Worm (Caenorhabditis elegans) whole organism, young adult: ENCODE results near the gene him-3.

Experiments used
- B0261.1 ChIP-seq: sonication (generic microtip); optimal IDR thresholded peaks from 2 replicates; lab custom pipeline; 2016; ENCODE audit warnings: mild to moderate bottlenecking, missing genetic modification characterization, moderate library complexity, missing compliant biosample characterization
- D2030.7 ChIP-seq: fragments of 200-800 bp; sonication (Bioruptor generic); IDR thresholded peaks from 2 replicates; pipeline ENCODE4 v1.3.6; 2022; ENCODE audit warnings: missing genetic modification reagents, missing genetic modification characterization, missing compliant biosample characterization
- F10E7.11 ChIP-seq: sonication (generic microtip); optimal IDR thresholded peaks from 2 replicates; lab custom pipeline; 2017; ENCODE audit warnings: mild to moderate bottlenecking, missing genetic modification characterization, moderate library complexity, missing compliant biosample characterization
- F39B2.1 ChIP-seq: fragments of 200-800 bp; sonication (Bioruptor generic); IDR thresholded peaks from 2 replicates; pipeline ENCODE4 v1.3.6; 2022; ENCODE audit warnings: missing genetic modification reagents, missing genetic modification characterization, missing compliant biosample characterization
- F55B11.4 ChIP-seq: sonication (generic microtip); optimal IDR thresholded peaks from 2 replicates; lab custom pipeline; 2016; ENCODE audit warnings: missing compliant biosample characterization, missing genetic modification characterization, borderline replicate concordance; ENCODE audit not compliant: insufficient read depth
- F57A8.1 ChIP-seq: fragments of 200-800 bp; sonication (Bioruptor generic); optimal IDR thresholded peaks from 2 replicates; lab custom pipeline; 2018; ENCODE audit warnings: mild to moderate bottlenecking, missing genetic modification characterization, moderate library complexity, missing compliant biosample characterization
- T07F8.4 ChIP-seq: sonication (generic microtip); optimal IDR thresholded peaks from 2 replicates; lab custom pipeline; 2016; ENCODE audit warnings: mild to moderate bottlenecking, missing genetic modification characterization, moderate library complexity, missing compliant biosample characterization
- Y53G8AR.9 ChIP-seq: fragments of 200-800 bp; sonication (Bioruptor generic); conservative IDR thresholded peaks from 2 replicates; pipeline ENCODE4 v1.3.6; 2022; ENCODE audit warnings: missing genetic modification reagents, missing genetic modification characterization, missing compliant biosample characterization
- Y56A3A.18 ChIP-seq: fragments of 200-800 bp; sonication (Bioruptor generic); IDR thresholded peaks from 2 replicates; pipeline ENCODE4 v1.3.6; 2022; ENCODE audit warnings: missing genetic modification reagents, missing genetic modification characterization, missing compliant biosample characterization
- ZK185.1 ChIP-seq: sonication (generic microtip); optimal IDR thresholded peaks from 2 replicates; lab custom pipeline; 2016; ENCODE audit warnings: mild to moderate bottlenecking, missing genetic modification characterization, missing compliant biosample characterization; ENCODE audit not compliant: poor library complexity, severe bottlenecking
- aptf-3 ChIP-seq: fragments of 200-800 bp; sonication (Bioruptor generic); IDR thresholded peaks from 2 replicates; pipeline ENCODE4 v1.3.6; 2022; ENCODE audit warnings: missing genetic modification characterization, missing compliant biosample characterization
- atf-7 ChIP-seq: sonication (generic microtip); optimal IDR thresholded peaks from 2 replicates; lab custom pipeline; 2017; ENCODE audit warnings: mild to moderate bottlenecking, missing genetic modification characterization, missing compliant biosample characterization
- attf-5 ChIP-seq: fragments of 200-800 bp; sonication (Bioruptor generic); optimal IDR thresholded peaks from 2 replicates; lab custom pipeline; 2018; ENCODE audit warnings: mild to moderate bottlenecking, missing genetic modification characterization, missing compliant biosample characterization
- cebp-1 ChIP-seq, 2 experiments: fragments of 200-800 bp in 1 of 2; sonication (Bioruptor generic) in 1 of 2; sonication (generic microtip) in 1 of 2; IDR thresholded peaks in 1 of 2; optimal IDR thresholded peaks in 1 of 2; 2 replicates each; pipeline versions ENCODE4 v1.3.6 to Lab custom; 2017 to 2022; ENCODE audit warnings: missing compliant biosample characterization in 2 of 2, missing genetic modification characterization in 2 of 2, mild to moderate bottlenecking in 1 of 2, missing genetic modification reagents in 1 of 2, moderate library complexity in 1 of 2
- ceh-100 ChIP-seq: fragments of 200-800 bp; sonication (Bioruptor generic); IDR thresholded peaks from 2 replicates; pipeline ENCODE4 v1.3.6; 2022; ENCODE audit warnings: missing genetic modification reagents, missing genetic modification characterization, missing compliant biosample characterization
- ceh-27 ChIP-seq: fragments of 200-800 bp; sonication (Bioruptor generic); optimal IDR thresholded peaks from 2 replicates; lab custom pipeline; 2018; ENCODE audit warnings: mild to moderate bottlenecking, missing genetic modification characterization, moderate library complexity, missing compliant biosample characterization
- egrh-3 ChIP-seq: fragments of 200-800 bp; sonication (Bioruptor generic); IDR thresholded peaks from 2 replicates; pipeline ENCODE4 v1.3.6; 2022; ENCODE audit warnings: missing genetic modification reagents, missing genetic modification characterization, missing compliant biosample characterization
- ets-4 ChIP-seq: fragments of 200-800 bp; sonication (Bioruptor generic); optimal IDR thresholded peaks from 2 replicates; lab custom pipeline; 2018; ENCODE audit warnings: mild to moderate bottlenecking, missing genetic modification characterization, missing compliant biosample characterization
- hmg-1.2 ChIP-seq: fragments of 200-800 bp; sonication (Bioruptor generic); IDR thresholded peaks from 2 replicates; pipeline ENCODE4 v1.3.6; 2022; ENCODE audit warnings: missing genetic modification reagents, missing genetic modification characterization, missing compliant biosample characterization
- lsl-1 ChIP-seq: fragments of 200-800 bp; sonication (Bioruptor generic); optimal IDR thresholded peaks from 2 replicates; lab custom pipeline; 2018; ENCODE audit warnings: mild to moderate bottlenecking, missing genetic modification characterization, moderate library complexity, missing compliant biosample characterization
- mel-28 ChIP-seq: sonication (generic microtip); optimal IDR thresholded peaks from 2 replicates; lab custom pipeline; 2016; ENCODE audit warnings: borderline replicate concordance, mild to moderate bottlenecking, missing genetic modification characterization, missing compliant biosample characterization
- nfya-1 ChIP-seq: sonication (generic microtip); optimal IDR thresholded peaks from 2 replicates; lab custom pipeline; 2017; ENCODE audit warnings: antibody characterized with exemption, missing compliant biosample characterization, missing genetic modification characterization, borderline replicate concordance; ENCODE audit not compliant: insufficient read depth
- nhr-27 ChIP-seq: fragments of 200-800 bp; sonication (Bioruptor generic); optimal IDR thresholded peaks from 2 replicates; lab custom pipeline; 2018; ENCODE audit warnings: mild to moderate bottlenecking, missing genetic modification characterization, moderate library complexity, missing compliant biosample characterization
- nhr-80 ChIP-seq: sonication (generic microtip); optimal IDR thresholded peaks from 2 replicates; lab custom pipeline; 2016; ENCODE audit warnings: missing genetic modification characterization, missing compliant biosample characterization
- pha-4 ChIP-seq: fragments of 150-350 bp; sonication (generic microtip); optimal IDR thresholded peaks from 2 replicates; lab custom pipeline; 2014; ENCODE audit warnings: missing biosample characterization, missing genetic modification reagents, missing genetic modification characterization
- snpc-4 ChIP-seq, 5 experiments: fragments of 150-350 bp in 1 of 5; sonication (generic microtip) in 4 of 5; optimal IDR thresholded peaks; 2 replicates each; lab custom pipeline; 2014 to 2018; ENCODE audit warnings: missing genetic modification characterization in 5 of 5, missing biosample characterization in 3 of 5, antibody characterized with exemption in 2 of 5, mild to moderate bottlenecking in 2 of 5, missing compliant biosample characterization in 2 of 5, missing genotype in 2 of 5, moderate library complexity in 2 of 5, missing genetic modification reagents in 1 of 5
- tbp1 ChIP-seq: fragments of 200-800 bp; sonication (Bioruptor generic); optimal IDR thresholded peaks from 2 replicates; lab custom pipeline; 2018; ENCODE audit warnings: mild to moderate bottlenecking, missing genetic modification characterization, missing compliant biosample characterization
- zfh-2 ChIP-seq: fragments of 200-800 bp; sonication (Bioruptor generic); conservative IDR thresholded peaks from 2 replicates; pipeline ENCODE4 v1.3.6; 2022; ENCODE audit warnings: missing genetic modification reagents, missing genetic modification characterization, missing compliant biosample characterization
- ztf-26 ChIP-seq: sonication (generic microtip); optimal IDR thresholded peaks from 2 replicates; lab custom pipeline; 2017; ENCODE audit warnings: missing genetic modification characterization, missing compliant biosample characterization
- ztf-3 ChIP-seq: fragments of 200-800 bp; sonication (Bioruptor generic); optimal IDR thresholded peaks from 2 replicates; lab custom pipeline; 2018; ENCODE audit warnings: mild to moderate bottlenecking, missing genetic modification characterization, missing compliant biosample characterization

The him-3 gene

DNA sequence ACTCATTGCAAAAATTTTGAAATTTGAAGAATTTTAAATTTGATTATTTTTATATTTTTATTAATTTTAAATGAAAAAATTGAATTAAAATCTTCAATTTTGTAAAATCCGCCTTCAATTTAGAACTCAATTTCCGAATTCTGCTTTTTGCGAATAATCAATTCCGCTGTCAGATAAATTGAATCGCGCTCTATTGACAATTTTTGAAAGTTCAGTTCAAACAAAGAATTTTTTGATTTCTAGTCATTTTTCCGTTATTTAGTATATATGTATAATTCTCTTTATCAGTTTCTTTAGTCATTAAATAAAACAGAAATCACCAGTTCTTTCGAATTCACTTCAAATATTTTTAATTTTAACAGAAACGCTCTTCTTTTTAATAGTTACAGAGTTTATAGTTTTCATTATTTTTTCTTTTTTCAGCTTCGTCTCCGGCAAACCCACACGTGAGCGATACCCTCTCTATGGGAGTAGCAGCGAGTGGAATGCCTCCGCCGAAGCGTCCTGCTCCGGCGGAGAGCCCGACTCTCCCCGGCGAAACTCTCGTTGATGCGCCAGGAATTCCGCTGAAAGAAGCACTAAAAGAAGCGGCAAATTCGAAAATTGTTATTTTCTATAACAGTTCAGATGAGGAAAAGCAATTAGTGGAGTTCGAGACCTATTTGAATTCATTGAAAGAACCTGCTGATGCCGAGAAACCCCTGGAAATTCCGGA lies 35.6 kb downstream of the him-3 start:
- TF ChIP-seq egrh-3 (GFP tag; lab: Robert Waterston, UW) (peak; percentile 41; the same call in 1 of the 2 replicates), snpc-4 (GFP tag; optimal IDR thresholded peaks at IDR 0.05; lab: Kevin White, UChicago) (no peak), snpc-4 (tag; optimal IDR thresholded peaks at IDR 0.05; lab: Kevin White, UChicago) (peak in 1 of 4 experiments; percentile 5), zfh-2 (GFP tag; lab: Robert Waterston, UW) (peak; percentile 79), lsl-1 (GFP tag; lab: Kevin White, UChicago) (no peak)

DNA sequence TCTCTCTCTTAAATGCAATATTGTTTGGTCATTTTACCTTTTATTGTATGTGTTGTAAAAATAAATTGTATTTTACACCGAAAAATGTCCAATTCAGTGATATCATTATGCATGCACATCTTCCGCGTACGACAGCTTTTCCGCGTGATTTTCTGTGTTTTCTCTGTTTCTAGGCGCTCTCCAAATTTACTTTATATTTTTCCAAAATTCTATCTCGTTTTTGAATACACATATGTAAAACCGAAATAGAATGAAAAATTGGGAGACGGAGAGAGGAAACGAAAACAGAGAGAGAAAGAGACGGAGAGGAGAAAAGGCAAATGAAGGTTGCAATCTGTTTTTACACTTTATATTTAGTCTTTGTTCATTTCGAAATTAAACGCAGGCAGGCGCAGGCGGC lies 39.2 kb downstream of the him-3 start:
- TF ChIP-seq nhr-80 (tag; lab: Kevin White, UChicago) (peak; percentile 9), F55B11.4 (tag; lab: Kevin White, UChicago) (no peak), F57A8.1 (GFP tag; lab: Kevin White, UChicago) (no peak), ets-4 (GFP tag; lab: Kevin White, UChicago) (no peak), F39B2.1 (GFP tag; lab: Robert Waterston, UW) (no peak), cebp-1 (GFP tag; IDR thresholded peaks at IDR 0.05; lab: Robert Waterston, UW) (no peak), cebp-1 (tag; optimal IDR thresholded peaks at IDR 0.05; lab: Kevin White, UChicago) (peak; percentile 54), nhr-27 (tag; lab: Kevin White, UChicago) (no peak), B0261.1 (tag; lab: Kevin White, UChicago) (no peak), hmg-1.2 (GFP tag; lab: Robert Waterston, UW) (peak; percentile 41; the same call in 1 of the 2 replicates), T07F8.4 (tag; lab: Kevin White, UChicago) (no peak), nfya-1 (tag; lab: Kevin White, UChicago) (no peak), mel-28 (tag; lab: Kevin White, UChicago) (no peak), Y53G8AR.9 (GFP tag; lab: Robert Waterston, UW) (no peak)

DNA sequence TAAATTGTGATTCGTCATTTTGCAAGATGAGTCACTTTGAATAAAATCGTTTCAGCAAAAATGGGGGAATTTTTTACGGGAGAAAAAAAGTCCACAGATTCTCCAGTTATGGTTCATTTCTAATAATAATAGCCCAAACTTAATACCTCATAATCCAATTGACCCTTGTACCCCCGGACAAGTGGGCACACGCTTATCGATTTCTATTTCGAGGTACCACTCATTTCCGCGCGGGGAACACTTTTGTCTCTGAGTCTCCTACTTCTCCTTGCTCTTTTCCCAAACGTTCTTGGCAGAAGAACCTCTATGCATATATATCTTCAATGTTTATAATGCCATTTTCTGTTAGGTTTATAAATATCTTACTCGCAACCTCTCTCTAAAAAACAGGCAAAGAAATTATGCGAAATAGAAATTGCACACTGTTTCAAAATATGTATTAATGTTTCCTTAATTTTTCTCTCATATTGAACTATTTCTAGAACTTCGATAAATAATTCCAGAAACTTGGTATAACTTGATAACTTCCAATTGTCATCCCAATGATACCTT lies 39.9 kb downstream of the him-3 start, which contains the start of gene gldi-4:
Gene gldi-4 (plus strand): TSS at position 502 of the 552 bp plus-strand sequence.
- TF ChIP-seq aptf-3 (GFP tag; lab: Robert Waterston, UW) (no peak), Y56A3A.18 (GFP tag; lab: Robert Waterston, UW) (no peak), ztf-3 (GFP tag; lab: Kevin White, UChicago) (no peak), mel-28 (tag; lab: Kevin White, UChicago) (no peak), ceh-100 (no peak)
- TF ChIP-seq, all 124 proteins: peak for 0

DNA sequence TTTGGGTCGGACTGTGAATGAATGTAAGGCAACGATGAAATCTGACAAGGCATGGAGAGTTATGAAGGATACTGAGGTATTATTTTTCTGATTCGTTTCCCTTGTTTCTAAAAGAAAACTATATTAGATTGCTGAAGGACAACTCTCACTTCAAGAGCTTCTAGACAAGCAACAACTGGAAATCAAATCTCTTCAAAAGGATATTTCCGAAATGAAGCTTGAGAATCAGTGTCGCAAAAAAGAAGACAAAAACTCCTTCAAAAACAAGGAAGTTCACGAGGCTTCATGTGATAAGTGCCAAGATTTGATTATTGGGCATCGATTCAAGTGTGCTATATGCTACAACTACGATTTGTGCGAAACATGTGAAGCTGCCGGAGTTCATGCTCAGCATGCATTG lies 41.3 kb downstream of the him-3 start:
- no peak for TF ChIP-seq D2030.7
- peak; percentile 9 for TF ChIP-seq ceh-27 (GFP tag; lab: Kevin White, UChicago)
- no peak for TF ChIP-seq F10E7.11

DNA sequence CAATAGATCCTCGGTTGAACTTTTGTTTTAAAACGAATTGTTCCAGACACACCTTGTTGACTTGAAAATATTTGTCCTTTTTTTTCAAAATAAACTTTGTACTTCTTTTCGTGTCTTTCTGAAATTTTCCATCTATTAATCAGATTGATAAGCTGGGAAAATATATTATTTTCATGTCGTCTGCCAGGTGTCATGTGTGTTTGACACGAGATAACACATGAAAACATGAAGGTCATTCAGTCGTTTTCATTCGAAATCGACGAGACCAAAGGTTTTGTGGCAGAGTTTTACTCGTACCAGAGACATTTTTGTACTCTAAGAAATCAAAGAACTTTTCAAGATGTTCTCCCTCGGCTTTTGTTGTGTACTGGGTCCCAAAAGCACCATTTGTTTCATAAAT lies 43.3 kb downstream of the him-3 start:
- TF ChIP-seq T07F8.4 (tag; lab: Kevin White, UChicago) (no peak), atf-7 (tag; lab: Kevin White, UChicago) (peak; percentile 9), attf-5 (peak; percentile 38), ZK185.1 (tag; lab: Kevin White, UChicago) (no peak), nhr-80 (tag; lab: Kevin White, UChicago) (peak; percentile 78), ztf-26 (tag; lab: Kevin White, UChicago) (peak; percentile 19), tbp1 (GFP tag; lab: Kevin White, UChicago) (peak; percentile 5), snpc-4 (GFP tag; optimal IDR thresholded peaks at IDR 0.05; lab: Kevin White, UChicago) (no peak), snpc-4 (tag; optimal IDR thresholded peaks at IDR 0.05; lab: Kevin White, UChicago) (peak in 1 of 4 experiments; percentile 4), pha-4 (tag; lab: Kevin White, UChicago) (peak; percentile 42), cebp-1 (GFP tag; IDR thresholded peaks at IDR 0.05; lab: Robert Waterston, UW) (0 out of 2 replicates have a peak, but pooled peaks have one; percentile 15), cebp-1 (tag; optimal IDR thresholded peaks at IDR 0.05; lab: Kevin White, UChicago) (peak; percentile 50)
